Worm (Caenorhabditis elegans) whole organism, L2 larva: Measurements from ENCODE around the gene dsb-1.

ENCODE experiments used
- F13H6.1 ChIP-seq: sonication (generic microtip); optimal IDR thresholded peaks from 2 replicates; lab custom pipeline; 2016; ENCODE audit warnings: missing genetic modification characterization, missing compliant biosample characterization
- R02D3.7 ChIP-seq: fragments of 150-350 bp; optimal IDR thresholded peaks from 2 replicates; lab custom pipeline; 2014; ENCODE audit warnings: missing biosample characterization, missing genetic modification characterization
- alr-1 ChIP-seq: fragments of 150-350 bp; optimal IDR thresholded peaks from 2 replicates; lab custom pipeline; 2014; ENCODE audit warnings: missing biosample characterization, missing genetic modification characterization
- ama-1 ChIP-seq: fragments of 150-350 bp; optimal IDR thresholded peaks from 2 replicates; lab custom pipeline; 2018; ENCODE audit warnings: inconsistent platforms
- ceh-82 ChIP-seq: fragments of 150-350 bp; optimal IDR thresholded peaks from 2 replicates; lab custom pipeline; 2014; ENCODE audit warnings: missing biosample characterization, missing genetic modification characterization
- crh-2 ChIP-seq: sonication (generic microtip); optimal IDR thresholded peaks from 2 replicates; lab custom pipeline; 2017; ENCODE audit warnings: missing biosample characterization, missing genetic modification characterization
- dmd-4 ChIP-seq: sonication (generic microtip); optimal IDR thresholded peaks from 2 replicates; lab custom pipeline; 2017; ENCODE audit warnings: missing biosample characterization, missing genetic modification characterization
- egl-27 ChIP-seq: sonication (generic microtip); optimal IDR thresholded peaks from 3 replicates; lab custom pipeline; 2017; ENCODE audit warnings: missing biosample characterization, missing genetic modification reagents, missing genetic modification characterization
- elt-1 ChIP-seq: fragments of 150-350 bp; optimal IDR thresholded peaks from 2 replicates; lab custom pipeline; 2014; ENCODE audit warnings: missing biosample characterization, missing genetic modification characterization
- fos-1 ChIP-seq: fragments of 150-350 bp; optimal IDR thresholded peaks from 2 replicates; lab custom pipeline; 2014; ENCODE audit warnings: missing biosample characterization, missing genetic modification characterization
- gmeb-1 ChIP-seq: fragments of 150-350 bp; optimal IDR thresholded peaks from 2 replicates; lab custom pipeline; 2014; ENCODE audit warnings: missing biosample characterization, missing genetic modification characterization
- lin-11 ChIP-seq: fragments of 150-350 bp; sonication (generic microtip); optimal IDR thresholded peaks from 2 replicates; lab custom pipeline; 2014; ENCODE audit warnings: missing biosample characterization, missing genetic modification characterization, inconsistent platforms, mixed read lengths
- lin-13 ChIP-seq: fragments of 150-350 bp; optimal IDR thresholded peaks from 2 replicates; lab custom pipeline; 2014; ENCODE audit warnings: missing biosample characterization, missing genetic modification reagents, missing genetic modification characterization
- mbf-1 ChIP-seq: sonication (generic microtip); optimal IDR thresholded peaks from 2 replicates; lab custom pipeline; 2017; ENCODE audit warnings: missing biosample characterization, missing genetic modification characterization
- nhr-10 ChIP-seq: sonication (generic microtip); optimal IDR thresholded peaks from 2 replicates; lab custom pipeline; 2017; ENCODE audit warnings: missing biosample characterization, missing genetic modification characterization
- nhr-11 ChIP-seq: fragments of 150-350 bp; optimal IDR thresholded peaks from 2 replicates; lab custom pipeline; 2014; ENCODE audit warnings: missing biosample characterization, missing genetic modification characterization
- nhr-12 ChIP-seq: fragments of 150-350 bp; optimal IDR thresholded peaks from 2 replicates; lab custom pipeline; 2014; ENCODE audit warnings: missing biosample characterization, missing genetic modification characterization
- nhr-129 ChIP-seq: fragments of 150-350 bp; optimal IDR thresholded peaks from 2 replicates; lab custom pipeline; 2014; ENCODE audit warnings: missing biosample characterization, missing genetic modification characterization
- nhr-21 ChIP-seq: fragments of 150-350 bp; optimal IDR thresholded peaks from 2 replicates; lab custom pipeline; 2014; ENCODE audit warnings: missing biosample characterization, missing genetic modification characterization
- nhr-237 ChIP-seq: fragments of 150-350 bp; optimal IDR thresholded peaks from 2 replicates; lab custom pipeline; 2014; ENCODE audit warnings: missing biosample characterization, missing genetic modification characterization
- nhr-25 ChIP-seq: fragments of 150-350 bp; sonication (generic microtip); optimal IDR thresholded peaks from 3 replicates; lab custom pipeline; 2014; ENCODE audit warnings: missing biosample characterization, missing genetic modification characterization
- nhr-6 ChIP-seq: fragments of 150-350 bp; optimal IDR thresholded peaks from 2 replicates; lab custom pipeline; 2014; ENCODE audit warnings: missing biosample characterization, missing genetic modification characterization
- peb-1 ChIP-seq: fragments of 150-350 bp; optimal IDR thresholded peaks from 2 replicates; lab custom pipeline; 2014; ENCODE audit warnings: missing biosample characterization, missing genetic modification characterization
- sem-4 ChIP-seq: fragments of 150-350 bp; optimal IDR thresholded peaks from 2 replicates; lab custom pipeline; 2014; ENCODE audit warnings: missing biosample characterization, missing genetic modification reagents, missing genetic modification characterization
- skn-1 ChIP-seq: sonication (generic microtip); optimal IDR thresholded peaks from 2 replicates; lab custom pipeline; 2017; ENCODE audit warnings: missing biosample characterization, missing genetic modification characterization
- sma-3 ChIP-seq: sonication (generic microtip); optimal IDR thresholded peaks from 2 replicates; lab custom pipeline; 2016; ENCODE audit warnings: missing genetic modification reagents, missing genetic modification characterization, missing compliant biosample characterization
- snpc-4 ChIP-seq: fragments of 150-350 bp; optimal IDR thresholded peaks from 2 replicates; lab custom pipeline; 2014; ENCODE audit warnings: missing biosample characterization, missing genetic modification characterization
- unc-39 ChIP-seq: fragments of 150-350 bp; optimal IDR thresholded peaks from 2 replicates; lab custom pipeline; 2014; ENCODE audit warnings: missing biosample characterization, missing genetic modification characterization
- unc-62 ChIP-seq: fragments of 150-350 bp; optimal IDR thresholded peaks from 2 replicates; lab custom pipeline; 2014; ENCODE audit warnings: missing biosample characterization, missing genetic modification reagents, missing genetic modification characterization
- ztf-1 ChIP-seq: fragments of 200-800 bp; sonication (Bioruptor generic); conservative IDR thresholded peaks from 2 replicates; pipeline ENCODE4 v1.3.6; 2022; ENCODE audit warnings: missing genetic modification characterization, missing compliant biosample characterization
- ztf-11 ChIP-seq: sonication (generic microtip); optimal IDR thresholded peaks from 2 replicates; lab custom pipeline; 2017; ENCODE audit warnings: missing biosample characterization, missing genetic modification characterization
- ztf-4 ChIP-seq: fragments of 150-350 bp; optimal IDR thresholded peaks from 2 replicates; lab custom pipeline; 2014; ENCODE audit warnings: missing biosample characterization, missing genetic modification characterization

Gene dsb-1

ce11 chrIV:12376021-12376420, 32.7 kb upstream of the dsb-1 start, which contains the start of gene atz-1:
TSS of gene atz-1 (minus strand) at chrIV:12376121.
- TF ChIP-seq gmeb-1 (tag; lab: Kevin White, UChicago) (no peak), mbf-1 (tag; lab: Kevin White, UChicago) (no peak), ztf-1 (GFP tag; lab: Robert Waterston, UW) (no peak), egl-27 (no peak), ztf-4 (tag; lab: Kevin White, UChicago) (no peak), alr-1 (tag; lab: Kevin White, UChicago) (no peak), snpc-4 (tag; lab: Kevin White, UChicago) (no peak), nhr-237 (tag; lab: Kevin White, UChicago) (no peak), nhr-21 (tag; lab: Kevin White, UChicago) (no peak), F13H6.1 (tag; lab: Kevin White, UChicago) (no peak), ama-1 (no peak), nhr-12 (no peak), nhr-25 (no peak), sem-4 (tag; lab: Kevin White, UChicago) (no peak), sma-3 (GFP tag; lab: Kevin White, UChicago) (no peak), dmd-4 (tag; lab: Kevin White, UChicago) (no peak), skn-1 (tag; lab: Kevin White, UChicago) (no peak)

ce11 chrIV:12378919-12379318, 29.8 kb upstream of the dsb-1 start:
- TF ChIP-seq fos-1 (tag; lab: Kevin White, UChicago) (peak; percentile 75), ztf-1 (GFP tag; lab: Robert Waterston, UW) (no peak)

ce11 chrIV:12379784-12380183, 28.9 kb upstream of the dsb-1 start, which contains the start of gene thn-1:
TSS of gene thn-1 (plus strand) at chrIV:12380084.
- no peak for TF ChIP-seq fos-1 (tag; lab: Kevin White, UChicago)
- TF ChIP-seq nhr-129 (tag; lab: Kevin White, UChicago), result no peak
- no peak for TF ChIP-seq lin-13
- no peak for TF ChIP-seq peb-1 (tag; lab: Kevin White, UChicago)
- TF ChIP-seq nhr-10 (tag; lab: Kevin White, UChicago), result no peak
- TF ChIP-seq unc-62, result no peak

ce11 chrIV:12382864-12383263, 25.9 kb upstream of the dsb-1 start, which contains the start of gene thn-2:
TSS of gene thn-2 (plus strand) at chrIV:12383170.
- TF ChIP-seq nhr-129 (tag; lab: Kevin White, UChicago), result no peak

ce11 chrIV:12385061-12385460, 23.7 kb upstream of the dsb-1 start, which contains the start of gene F28D1.6:
TSS of gene F28D1.6 (minus strand) at chrIV:12385161.
- TF ChIP-seq crh-2 (tag; lab: Kevin White, UChicago), result no peak
- no peak for TF ChIP-seq snpc-4 (tag; lab: Kevin White, UChicago)
- no peak for TF ChIP-seq ceh-82
- TF ChIP-seq ztf-11 (tag; lab: Kevin White, UChicago), result no peak
- TF ChIP-seq nhr-6 (tag; lab: Kevin White, UChicago), result no peak
- TF ChIP-seq mbf-1 (tag; lab: Kevin White, UChicago), result no peak
- no peak for TF ChIP-seq unc-39
- no peak for TF ChIP-seq nhr-129 (tag; lab: Kevin White, UChicago)
- no peak for TF ChIP-seq nhr-11 (tag; lab: Kevin White, UChicago)
- TF ChIP-seq lin-13, result no peak
- TF ChIP-seq sem-4 (tag; lab: Kevin White, UChicago), result no peak
- no peak for TF ChIP-seq dmd-4 (tag; lab: Kevin White, UChicago)
- TF ChIP-seq lin-11 (tag; lab: Kevin White, UChicago), result no peak
- TF ChIP-seq gmeb-1 (tag; lab: Kevin White, UChicago), result no peak
- TF ChIP-seq sma-3 (GFP tag; lab: Kevin White, UChicago), result no peak
- no peak for TF ChIP-seq ztf-4 (tag; lab: Kevin White, UChicago)
- no peak for TF ChIP-seq R02D3.7 (tag; lab: Kevin White, UChicago)
- TF ChIP-seq peb-1 (tag; lab: Kevin White, UChicago), result no peak

ce11 chrIV:12389951-12390350, 18.8 kb upstream of the dsb-1 start, which contains the start of gene spe-45:
TSS of gene spe-45 (minus strand) at chrIV:12390095.
- no peak for TF ChIP-seq fos-1 (tag; lab: Kevin White, UChicago)
- TF ChIP-seq elt-1, result no peak
- TF ChIP-seq ztf-4 (tag; lab: Kevin White, UChicago), result no peak
- TF ChIP-seq nhr-129 (tag; lab: Kevin White, UChicago), result peak; percentile 0
- no peak for TF ChIP-seq nhr-12
